Worm (Caenorhabditis elegans) whole organism, L4 larva: Measurements from ENCODE around the gene F28G4.4.

Experiments used
- nhr-10 ChIP-seq: fragments of 150-350 bp; optimal IDR thresholded peaks from 2 replicates; lab custom pipeline; 2014; ENCODE audit warnings: missing biosample characterization, missing genetic modification characterization
- pha-4 ChIP-seq, 2 experiments: fragments of 150-350 bp in 1 of 2; fragments of 200-800 bp in 1 of 2; sonication (Bioruptor generic) in 1 of 2; IDR thresholded peaks in 1 of 2; optimal IDR thresholded peaks in 1 of 2; 2 replicates each; pipeline versions ENCODE4 v1.3.6 to Lab custom; 2014 to 2022; ENCODE audit warnings: missing genetic modification characterization in 2 of 2, missing genetic modification reagents in 2 of 2, missing biosample characterization in 1 of 2, missing compliant biosample characterization in 1 of 2
- skn-1 ChIP-seq: fragments of 150-350 bp; optimal IDR thresholded peaks from 2 replicates; lab custom pipeline; 2014; ENCODE audit warnings: missing biosample characterization, missing genetic modification characterization
- spr-1 ChIP-seq: sonication (generic microtip); optimal IDR thresholded peaks from 2 replicates; lab custom pipeline; 2016; ENCODE audit warnings: mild to moderate bottlenecking, missing genetic modification characterization, missing compliant biosample characterization

- TF ChIP-seq skn-1 (tag; lab: Kevin White, UChicago), result no peak
- TF ChIP-seq nhr-10, result no peak
- no peak for TF ChIP-seq pha-4 (GFP tag; IDR thresholded peaks at IDR 0.05; lab: Robert Waterston, UW)
- no peak for TF ChIP-seq pha-4 (tag; optimal IDR thresholded peaks at IDR 0.05; lab: Kevin White, UChicago)
- no peak for TF ChIP-seq spr-1 (tag; lab: Kevin White, UChicago)
These were observed 16.7 kb upstream of the F28G4.4 start, which contains the start of the genes C31A11.13 and oac-6 for ce11 chrV:16302439-16302838.
